Worm (Caenorhabditis elegans): Measurements from ENCODE around the gene F25B4.8.

Gene F25B4.8

ce11 chrV:5712652-5713051, 21.1 kb upstream of the F25B4.8 start, which contains the start of gene gcst-1 (continued):
- TF ChIP-seq lsy-2 (tag; optimal IDR thresholded peaks at IDR 0.05) (no peak), dve-1 (tag; optimal IDR thresholded peaks at IDR 0.05; ENCODE audit: insufficient read depth) (peak; percentile 70), daf-16 (GFP tag; optimal IDR thresholded peaks at IDR 0.05) (no peak), daf-16 (tag; optimal IDR thresholded peaks at IDR 0.05) (peak; percentile 89), F10B5.3 (tag; optimal IDR thresholded peaks at IDR 0.05) (peak; percentile 12), nhr-6 (tag; optimal IDR thresholded peaks at IDR 0.05) (no peak), arid-1 (GFP tag; conservative IDR thresholded peaks at IDR 0.05) (no peak)

ce11 chrV:5712189-5712588, 20.7 kb upstream of the F25B4.8 start:
- no peak for TF ChIP-seq hif-1 (tag; optimal IDR thresholded peaks at IDR 0.05)
- TF ChIP-seq Y48G9A.11 (GFP tag; IDR thresholded peaks at IDR 0.05): peak; percentile 88
- peak; percentile 54 for TF ChIP-seq R02D3.7 (tag; optimal IDR thresholded peaks at IDR 0.05)
- TF ChIP-seq F10B5.3 (tag; optimal IDR thresholded peaks at IDR 0.05): no peak
- no peak for TF ChIP-seq hmg-1.1 (GFP tag; IDR thresholded peaks at IDR 0.05)
- no peak for TF ChIP-seq sdz-12 (GFP tag; optimal IDR thresholded peaks at IDR 0.05)
- no peak for TF ChIP-seq fkh-10 (GFP tag; optimal IDR thresholded peaks at IDR 0.05)
- TF ChIP-seq Y105C5A.15 (GFP tag; IDR thresholded peaks at IDR 0.05): no peak
- no peak for TF ChIP-seq daf-12 (tag; optimal IDR thresholded peaks at IDR 0.05)

- no peak for TF ChIP-seq lin-15B (tag; optimal IDR thresholded peaks at IDR 0.05)
- peak in 1 of 2 experiments; percentile 52 for TF ChIP-seq unc-62 (GFP tag; optimal IDR thresholded peaks at IDR 0.05 in 1 of 2)
- no peak for TF ChIP-seq unc-62 (tag; optimal IDR thresholded peaks at IDR 0.05)
Observed at ce11 chrV:5708331-5708730, 16.8 kb upstream of the F25B4.8 start.

ce11 chrV:5705510-5705909, 14.0 kb upstream of the F25B4.8 start, which contains the start of gene peli-1:
TSS of gene peli-1 (plus strand) at chrV:5705810.
- TF ChIP-seq dve-1 (tag; optimal IDR thresholded peaks at IDR 0.05; ENCODE audit: insufficient read depth): no peak
- TF ChIP-seq aha-1 (tag): peak; percentile 47

DNA sequence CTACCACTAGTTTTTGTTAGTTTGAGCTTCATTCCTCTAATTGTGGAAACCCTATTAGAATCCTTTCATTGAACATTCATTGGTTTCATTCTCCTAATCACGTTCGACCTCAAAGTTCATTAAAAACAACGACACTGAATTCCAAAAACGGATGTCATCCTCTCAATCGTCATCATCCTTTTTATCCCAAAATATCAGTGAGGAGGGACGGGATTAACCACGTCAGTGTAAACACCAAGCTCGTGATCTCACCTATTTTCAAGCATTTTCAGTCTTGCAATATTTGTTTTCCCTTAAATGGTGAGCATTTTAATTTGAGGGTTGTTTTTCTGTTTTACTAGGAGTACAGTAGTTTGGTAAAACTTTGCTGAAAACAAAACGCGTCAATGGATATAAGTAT, 13.0 kb upstream of the F25B4.8 start:
- TF ChIP-seq gei-8 (GFP tag; optimal IDR thresholded peaks at IDR 0.05) (no peak), F49E8.2 (tag; optimal IDR thresholded peaks at IDR 0.05; ENCODE audit: borderline replicate concordance) (no peak), nhr-41 (GFP tag; IDR thresholded peaks at IDR 0.05) (no peak), lim-7 (GFP tag; IDR thresholded peaks at IDR 0.05) (no peak), ceh-44 (GFP tag; IDR thresholded peaks at IDR 0.05) (no peak), F26F4.8 (GFP tag; conservative IDR thresholded peaks at IDR 0.05) (no peak), ceh-20 (GFP tag; IDR thresholded peaks at IDR 0.05) (no peak), ama-1 (optimal IDR thresholded peaks at IDR 0.05) (no peak), zfp-2 (tag; optimal IDR thresholded peaks at IDR 0.05) (no peak), Y105C5A.15 (GFP tag; IDR thresholded peaks at IDR 0.05) (no peak), spr-1 (tag; optimal IDR thresholded peaks at IDR 0.05) (no peak), D1046.2 (GFP tag; IDR thresholded peaks at IDR 0.05) (no peak), ztf-7 (tag; optimal IDR thresholded peaks at IDR 0.05) (no peak), lin-39 (tag; optimal IDR thresholded peaks at IDR 0.05) (no peak)

ce11 chrV:5701106-5701505, 9.6 kb upstream of the F25B4.8 start:
- TF ChIP-seq hlh-11 (tag; optimal IDR thresholded peaks at IDR 0.05) (peak; percentile 68), ama-1 (optimal IDR thresholded peaks at IDR 0.05) (peak; percentile 73), jun-1 (tag; optimal IDR thresholded peaks at IDR 0.05) (no peak), ceh-62 (tag; optimal IDR thresholded peaks at IDR 0.05) (no peak), Y75B8A.6 (GFP tag; IDR thresholded peaks at IDR 0.05) (no peak), lin-29 (GFP tag; IDR thresholded peaks at IDR 0.05) (no peak), mep-1 (tag; optimal IDR thresholded peaks at IDR 0.05) (no peak), aha-1 (tag) (peak; percentile 89), arid-1 (GFP tag; conservative IDR thresholded peaks at IDR 0.05) (no peak), nhr-28 (tag; optimal IDR thresholded peaks at IDR 0.05) (peak; percentile 52), nhr-25 (tag; optimal IDR thresholded peaks at IDR 0.05; ENCODE audit: borderline replicate concordance, insufficient read depth) (peak; percentile 38), mxl-3 (GFP tag; optimal IDR thresholded peaks at IDR 0.05) (peak; percentile 39)
